Fruit fly (Drosophila melanogaster): ENCODE results near the gene CG34448.
A peak's percentile ranks its signal among the peaks of the same experiment; 100 is the strongest.

CG34448 gene

dm6 chr2L:2397080-2397479 is 20.7 kb downstream of the CG34448 start (continued):
- TF ChIP-seq sd (tag; optimal IDR thresholded peaks at IDR 0.05) (no peak), CG10979 (tag; optimal IDR thresholded peaks at IDR 0.05) (peak; percentile 42), ind (GFP tag; optimal IDR thresholded peaks at IDR 0.05) (no peak), Xbp1 (GFP tag; optimal IDR thresholded peaks at IDR 0.05) (peak; percentile 9)

dm6 chr2L:2394872-2395271 is 22.9 kb downstream of the CG34448 start:
- peak; percentile 6 for TF ChIP-seq sens (GFP tag)
- TF ChIP-seq ara (GFP tag; IDR thresholded peaks at IDR 0.05), result no peak
- TF ChIP-seq CG7556 (GFP tag; optimal IDR thresholded peaks at IDR 0.05), result peak; percentile 16
- TF ChIP-seq Antp (GFP tag; optimal IDR thresholded peaks at IDR 0.05), result no peak
- TF ChIP-seq CG2678 (tag; optimal IDR thresholded peaks at IDR 0.05), result peak; percentile 36
- TF ChIP-seq Sox102F (GFP tag; optimal IDR thresholded peaks at IDR 0.05), result peak; percentile 37
- TF ChIP-seq CG6689 (GFP tag; IDR thresholded peaks at IDR 0.05), result 0 out of 2 replicates have a peak, but pooled peaks have one; percentile 14
- TF ChIP-seq row (GFP tag; IDR thresholded peaks at IDR 0.05), result peak; percentile 47; the same call in 2 of the 3 replicates
- no peak for TF ChIP-seq az2 (GFP tag; optimal IDR thresholded peaks at IDR 0.05)
- TF ChIP-seq CG3281 (GFP tag; optimal IDR thresholded peaks at IDR 0.05), result no peak
- no peak for TF ChIP-seq eyg (GFP tag; optimal IDR thresholded peaks at IDR 0.05)
- TF ChIP-seq vvl (GFP tag; IDR thresholded peaks at IDR 0.05), result peak; percentile 27; the same call in 1 of the 2 replicates
- TF ChIP-seq gem (tag; optimal IDR thresholded peaks at IDR 0.05), result peak; percentile 40
- no peak for TF ChIP-seq CG8281 (tag; optimal IDR thresholded peaks at IDR 0.05)
- TF ChIP-seq CG17328 (GFP tag; IDR thresholded peaks at IDR 0.05), result peak; percentile 45; the same call in 1 of the 2 replicates
- TF ChIP-seq CG2120 (GFP tag; optimal IDR thresholded peaks at IDR 0.05), result no peak
- TF ChIP-seq sens-2 (GFP tag; IDR thresholded peaks at IDR 0.05), result no peak
- peak; percentile 38 for TF ChIP-seq dmrt99B (tag; optimal IDR thresholded peaks at IDR 0.05)
- peak in 1 of 2 experiments; percentile 23 for TF ChIP-seq bsh (GFP tag; optimal IDR thresholded peaks at IDR 0.05)
- TF ChIP-seq NFAT (GFP tag; IDR thresholded peaks at IDR 0.05), result no peak
- TF ChIP-seq Hr51 (GFP tag; optimal IDR thresholded peaks at IDR 0.05), result peak in 1 of 2 experiments; percentile 6
- peak; percentile 4 for TF ChIP-seq PHDP (tag; optimal IDR thresholded peaks at IDR 0.05)
- TF ChIP-seq ATbp (GFP tag; optimal IDR thresholded peaks at IDR 0.05), result peak; percentile 3
- TF ChIP-seq Lhr (GFP tag; optimal IDR thresholded peaks at IDR 0.05), result no peak
- TF ChIP-seq klu (GFP tag; IDR thresholded peaks at IDR 0.05), result no peak
- no peak for TF ChIP-seq CG1792 (GFP tag; optimal IDR thresholded peaks at IDR 0.05)
- TF ChIP-seq jing (GFP tag; optimal IDR thresholded peaks at IDR 0.05), result no peak
- peak; percentile 7 for TF ChIP-seq CG17359 (tag; optimal IDR thresholded peaks at IDR 0.05)
- no peak for TF ChIP-seq tna (GFP tag; IDR thresholded peaks at IDR 0.05; ENCODE audit: partially characterized antibody)
- TF ChIP-seq Xrp1 (GFP tag; IDR thresholded peaks at IDR 0.05), result 0 out of 2 replicates have a peak, but pooled peaks have one; percentile 9
- peak; percentile 8 for TF ChIP-seq CG7839 (tag; optimal IDR thresholded peaks at IDR 0.05)
- TF ChIP-seq Sry-δ (GFP tag; optimal IDR thresholded peaks at IDR 0.05), result no peak
- peak; percentile 70 for TF ChIP-seq Med (GFP tag)
- peak; percentile 10 for TF ChIP-seq CG13424 (tag; optimal IDR thresholded peaks at IDR 0.05)
- no peak for TF ChIP-seq Nf-YB (GFP tag; optimal IDR thresholded peaks at IDR 0.05)
- TF ChIP-seq Fer1 (GFP tag; optimal IDR thresholded peaks at IDR 0.05), result peak; percentile 18
- no peak for TF ChIP-seq CG1602 (GFP tag; optimal IDR thresholded peaks at IDR 0.05)
- peak; percentile 3 for TF ChIP-seq CG15269 (tag; optimal IDR thresholded peaks at IDR 0.05)
- peak; percentile 35 for TF ChIP-seq lab (GFP tag; optimal IDR thresholded peaks at IDR 0.05)
- TF ChIP-seq Fer3 (tag; optimal IDR thresholded peaks at IDR 0.05), result no peak
- TF ChIP-seq CG2712 (tag; optimal IDR thresholded peaks at IDR 0.05), result no peak
- TF ChIP-seq Hsf (GFP tag; optimal IDR thresholded peaks at IDR 0.05), result no peak
- TF ChIP-seq CG11504 (tag; optimal IDR thresholded peaks at IDR 0.05), result peak; percentile 40
- peak; percentile 48 for TF ChIP-seq CG18599 (GFP tag; optimal IDR thresholded peaks at IDR 0.05)
